Fruit fly (Drosophila melanogaster) whole organism, embryonic: Measurements from ENCODE around the gene NKCC.

ENCODE experiments used
- Atf-2 ChIP-seq: fragments of 200-800 bp; sonication (Bioruptor generic); optimal IDR thresholded peaks from 2 replicates; lab custom pipeline; 2016; ENCODE audit warnings: missing biosample characterization, missing genetic modification characterization
- CG10959 ChIP-seq: fragments of 200-800 bp; sonication (Bioruptor generic); IDR thresholded peaks from 2 replicates; pipeline ENCODE4 v1.3.6; 2022; ENCODE audit warnings: missing biosample characterization, missing genetic modification characterization
- CG12236 ChIP-seq: fragments of 200-800 bp; sonication (Bioruptor generic); optimal IDR thresholded peaks from 2 replicates; lab custom pipeline; 2016; ENCODE audit warnings: missing biosample characterization, missing genetic modification characterization
- CG13287 ChIP-seq: fragments of 200-800 bp; sonication (Bioruptor generic); IDR thresholded peaks from 2 replicates; pipeline ENCODE4 v1.3.6; 2022; ENCODE audit warnings: missing biosample characterization, missing genetic modification characterization; ENCODE audit not compliant: partially characterized antibody
- CG13424 ChIP-seq: fragments of 200-800 bp; sonication (Bioruptor generic); optimal IDR thresholded peaks from 2 replicates; lab custom pipeline; 2019; ENCODE audit warnings: missing biosample characterization, mild to moderate bottlenecking, missing genetic modification characterization, moderate library complexity
- CG14667 ChIP-seq: fragments of 200-800 bp; sonication (Bioruptor generic); IDR thresholded peaks from 2 replicates; pipeline ENCODE4 v1.3.6; 2022; ENCODE audit warnings: missing biosample characterization, missing genetic modification characterization
- CG15514 ChIP-seq: fragments of 200-800 bp; sonication (Bioruptor generic); optimal IDR thresholded peaks from 3 replicates; lab custom pipeline; 2017; ENCODE audit warnings: missing biosample characterization, missing genetic modification characterization, mild to moderate bottlenecking, moderate library complexity, missing genetic modification reagents
- CG1602 ChIP-seq: fragments of 200-800 bp; sonication (Bioruptor generic); optimal IDR thresholded peaks from 3 replicates; lab custom pipeline; 2016; ENCODE audit warnings: missing biosample characterization, missing genetic modification characterization
- CG17186 ChIP-seq: fragments of 200-800 bp; sonication (Bioruptor generic); optimal IDR thresholded peaks from 3 replicates; lab custom pipeline; 2017; ENCODE audit warnings: missing biosample characterization, missing genetic modification reagents, missing genetic modification characterization
- CG17385 ChIP-seq: fragments of 200-800 bp; sonication (Bioruptor generic); optimal IDR thresholded peaks from 3 replicates; lab custom pipeline; 2018; ENCODE audit warnings: missing biosample characterization, mild to moderate bottlenecking, missing genetic modification characterization
- CG17829 ChIP-seq: fragments of 200-800 bp; optimal IDR thresholded peaks from 2 replicates; lab custom pipeline; 2019; ENCODE audit warnings: missing biosample characterization, mild to moderate bottlenecking, missing genetic modification characterization, moderate library complexity
- CG18764 ChIP-seq: fragments of 200-800 bp; sonication (Bioruptor generic); optimal IDR thresholded peaks from 3 replicates; lab custom pipeline; 2016; ENCODE audit warnings: missing biosample characterization, missing genetic modification characterization
- CG30020 ChIP-seq: fragments of 200-800 bp; optimal IDR thresholded peaks from 2 replicates; lab custom pipeline; 2019; ENCODE audit warnings: missing biosample characterization, mild to moderate bottlenecking, missing genetic modification characterization, moderate library complexity
- CG3163 ChIP-seq: fragments of 200-800 bp; sonication (Bioruptor generic); optimal IDR thresholded peaks from 3 replicates; lab custom pipeline; 2016; ENCODE audit warnings: missing biosample characterization, missing genetic modification characterization
- CG33213 ChIP-seq: fragments of 200-800 bp; sonication (Bioruptor generic); optimal IDR thresholded peaks from 3 replicates; lab custom pipeline; 2016; ENCODE audit warnings: missing biosample characterization, missing genetic modification characterization
- CG34422 ChIP-seq: fragments of 200-800 bp; sonication (Bioruptor generic); IDR thresholded peaks from 3 replicates; pipeline ENCODE4 v1.3.6; 2022; ENCODE audit warnings: missing biosample characterization, missing genetic modification characterization
- CG5245 ChIP-seq: fragments of 200-800 bp; sonication (Bioruptor generic); optimal IDR thresholded peaks from 3 replicates; lab custom pipeline; 2016; ENCODE audit warnings: missing biosample characterization, missing genetic modification characterization
- CG5953 ChIP-seq: fragments of 200-800 bp; sonication (Bioruptor generic); IDR thresholded peaks from 2 replicates; pipeline ENCODE4 v1.3.6; 2022; ENCODE audit warnings: missing biosample characterization, missing genetic modification characterization
- CG6175 ChIP-seq: fragments of 200-800 bp; sonication (Bioruptor generic); IDR thresholded peaks from 3 replicates; pipeline ENCODE4 v1.3.6; 2022; ENCODE audit warnings: missing biosample characterization, missing genetic modification characterization
- CG7786 ChIP-seq: fragments of 200-800 bp; sonication (Bioruptor generic); optimal IDR thresholded peaks from 2 replicates; lab custom pipeline; 2016; ENCODE audit warnings: missing biosample characterization, missing genetic modification characterization
- CG7928 ChIP-seq: fragments of 200-800 bp; sonication (Bioruptor generic); optimal IDR thresholded peaks from 2 replicates; lab custom pipeline; 2017; ENCODE audit warnings: missing biosample characterization, mild to moderate bottlenecking, missing genetic modification characterization
- CG9797 ChIP-seq: fragments of 200-800 bp; sonication (Bioruptor generic); optimal IDR thresholded peaks from 3 replicates; lab custom pipeline; 2018; ENCODE audit warnings: missing biosample characterization, mild to moderate bottlenecking, missing genetic modification characterization
- Deaf1 ChIP-seq: fragments of 200-800 bp; optimal IDR thresholded peaks from 3 replicates; lab custom pipeline; 2019; ENCODE audit warnings: missing biosample characterization, mild to moderate bottlenecking, missing genetic modification characterization, moderate library complexity
- Ets65A ChIP-seq: fragments of 200-800 bp; sonication (Bioruptor generic); peaks from one replicate; lab custom pipeline; 2016; ENCODE audit warnings: missing biosample characterization, missing genetic modification characterization
- Hr3 ChIP-seq: fragments of 200-800 bp; sonication (Bioruptor generic); optimal IDR thresholded peaks from 3 replicates; lab custom pipeline; 2016; ENCODE audit warnings: missing biosample characterization, missing genetic modification characterization
- Hsf ChIP-seq: fragments of 200-800 bp; sonication (Bioruptor generic); optimal IDR thresholded peaks from 3 replicates; lab custom pipeline; 2016; ENCODE audit warnings: missing biosample characterization, missing genetic modification characterization
- MESR4 ChIP-seq: fragments of 200-800 bp; sonication (Bioruptor generic); optimal IDR thresholded peaks from 2 replicates; lab custom pipeline; 2018; ENCODE audit warnings: missing biosample characterization, mild to moderate bottlenecking, missing genetic modification characterization, moderate library complexity
- Poxn ChIP-seq: fragments of 200-800 bp; sonication (Bioruptor generic); IDR thresholded peaks from 2 replicates; pipeline ENCODE4 v1.3.6; 2022; ENCODE audit warnings: missing biosample characterization, missing genetic modification characterization
- Rx ChIP-seq: fragments of 200-800 bp; sonication (Bioruptor generic); IDR thresholded peaks from 2 replicates; pipeline ENCODE4 v1.3.6; 2022; ENCODE audit warnings: missing biosample characterization, missing genetic modification characterization
- Six4 ChIP-seq: fragments of 200-800 bp; sonication (Bioruptor generic); optimal IDR thresholded peaks from 2 replicates; lab custom pipeline; 2016; ENCODE audit warnings: missing biosample characterization, missing genetic modification characterization
- Stat92E ChIP-seq, 3 experiments: fragments of >200 bp in 2 of 3; fragments of 200-800 bp in 1 of 3; sonication (Bioruptor generic) in 1 of 3; optimal IDR thresholded peaks; 2 replicates each; lab custom pipeline; 2017 to 2019; ENCODE audit warnings: missing biosample characterization in 3 of 3, missing genetic modification characterization in 3 of 3, mild to moderate bottlenecking in 1 of 3, moderate library complexity in 1 of 3
- Xbp1 ChIP-seq: fragments of 200-800 bp; sonication (Bioruptor generic); optimal IDR thresholded peaks from 3 replicates; lab custom pipeline; 2016; ENCODE audit warnings: missing biosample characterization, mild to moderate bottlenecking, missing genetic modification characterization
- az2 ChIP-seq: fragments of 200-800 bp; sonication (Bioruptor generic); optimal IDR thresholded peaks from 3 replicates; lab custom pipeline; 2016; ENCODE audit warnings: missing biosample characterization, missing genetic modification characterization
- bcd ChIP-seq: fragments of 200-800 bp; sonication (Bioruptor generic); optimal IDR thresholded peaks from 2 replicates; lab custom pipeline; 2017; ENCODE audit warnings: missing biosample characterization, mild to moderate bottlenecking, missing genetic modification characterization
- bigmax ChIP-seq: fragments of 200-800 bp; sonication (Bioruptor generic); optimal IDR thresholded peaks from 2 replicates; lab custom pipeline; 2018; ENCODE audit warnings: missing biosample characterization, mild to moderate bottlenecking, missing genetic modification characterization
- crol ChIP-seq: fragments of 200-800 bp; sonication (Bioruptor generic); IDR thresholded peaks from 2 replicates; pipeline ENCODE4 v1.3.6; 2022; ENCODE audit warnings: missing biosample characterization, missing genetic modification characterization
- dmrt99B ChIP-seq: fragments of 200-800 bp; sonication (Bioruptor generic); optimal IDR thresholded peaks from 2 replicates; lab custom pipeline; 2018; ENCODE audit warnings: missing biosample characterization, mild to moderate bottlenecking, missing genetic modification characterization, moderate library complexity
- eve ChIP-seq, 2 experiments: fragments of >200 bp; optimal IDR thresholded peaks; 2 replicates each; lab custom pipeline; 2017; ENCODE audit warnings: missing biosample characterization in 2 of 2, missing genetic modification characterization in 2 of 2
- grn ChIP-seq: fragments of 200-800 bp; sonication (Bioruptor generic); optimal IDR thresholded peaks from 3 replicates; lab custom pipeline; 2017; ENCODE audit warnings: missing biosample characterization, missing genetic modification characterization
- lov ChIP-seq, 2 experiments: fragments of 200-800 bp in 1 of 2; fragments of >200 bp in 1 of 2; sonication (Bioruptor generic) in 1 of 2; IDR thresholded peaks in 1 of 2; optimal IDR thresholded peaks in 1 of 2; 2 replicates in 1 of 2; 3 replicates in 1 of 2; pipeline versions ENCODE4 v1.3.6 to Lab custom; 2017 to 2022; ENCODE audit warnings: missing biosample characterization in 1 of 2, missing genetic modification characterization in 1 of 2
- nom ChIP-seq: fragments of 200-800 bp; sonication (Bioruptor generic); optimal IDR thresholded peaks from 2 replicates; lab custom pipeline; 2017; ENCODE audit warnings: missing biosample characterization, missing genetic modification characterization, mild to moderate bottlenecking, moderate library complexity, missing genetic modification reagents
- pho ChIP-seq: fragments of 200-800 bp; sonication (Bioruptor generic); optimal IDR thresholded peaks from 2 replicates; lab custom pipeline; 2016; ENCODE audit warnings: missing biosample characterization, missing genetic modification characterization
- psq ChIP-seq: fragments of 200-800 bp; sonication (Bioruptor generic); optimal IDR thresholded peaks from 2 replicates; lab custom pipeline; 2017; ENCODE audit warnings: missing biosample characterization, missing genetic modification characterization
- salm ChIP-seq: fragments of 200-800 bp; sonication (Bioruptor generic); optimal IDR thresholded peaks from 2 replicates; lab custom pipeline; 2018; ENCODE audit warnings: missing biosample characterization, mild to moderate bottlenecking, missing genetic modification characterization
- scrt ChIP-seq: fragments of 200-800 bp; sonication (Bioruptor generic); optimal IDR thresholded peaks from 2 replicates; lab custom pipeline; 2018; ENCODE audit warnings: missing biosample characterization, mild to moderate bottlenecking, missing genetic modification characterization, moderate library complexity
- sna ChIP-seq: fragments of 200-800 bp; sonication (Bioruptor generic); IDR thresholded peaks from 2 replicates; pipeline ENCODE4 v1.3.6; 2022; ENCODE audit warnings: missing biosample characterization, missing genetic modification characterization; ENCODE audit not compliant: partially characterized antibody
- stc ChIP-seq: fragments of 200-800 bp; sonication (Bioruptor generic); IDR thresholded peaks from 2 replicates; pipeline ENCODE4 v1.3.6; 2022; ENCODE audit warnings: missing biosample characterization, missing genetic modification characterization
- tup ChIP-seq: fragments of 200-800 bp; sonication (Bioruptor generic); optimal IDR thresholded peaks from 2 replicates; lab custom pipeline; 2016; ENCODE audit warnings: missing biosample characterization, mild to moderate bottlenecking, missing genetic modification characterization, moderate library complexity
- zfh2 ChIP-seq: fragments of 200-800 bp; sonication (Bioruptor generic); optimal IDR thresholded peaks from 2 replicates; lab custom pipeline; 2016; ENCODE audit warnings: missing biosample characterization, missing genetic modification characterization

NKCC gene

DNA sequence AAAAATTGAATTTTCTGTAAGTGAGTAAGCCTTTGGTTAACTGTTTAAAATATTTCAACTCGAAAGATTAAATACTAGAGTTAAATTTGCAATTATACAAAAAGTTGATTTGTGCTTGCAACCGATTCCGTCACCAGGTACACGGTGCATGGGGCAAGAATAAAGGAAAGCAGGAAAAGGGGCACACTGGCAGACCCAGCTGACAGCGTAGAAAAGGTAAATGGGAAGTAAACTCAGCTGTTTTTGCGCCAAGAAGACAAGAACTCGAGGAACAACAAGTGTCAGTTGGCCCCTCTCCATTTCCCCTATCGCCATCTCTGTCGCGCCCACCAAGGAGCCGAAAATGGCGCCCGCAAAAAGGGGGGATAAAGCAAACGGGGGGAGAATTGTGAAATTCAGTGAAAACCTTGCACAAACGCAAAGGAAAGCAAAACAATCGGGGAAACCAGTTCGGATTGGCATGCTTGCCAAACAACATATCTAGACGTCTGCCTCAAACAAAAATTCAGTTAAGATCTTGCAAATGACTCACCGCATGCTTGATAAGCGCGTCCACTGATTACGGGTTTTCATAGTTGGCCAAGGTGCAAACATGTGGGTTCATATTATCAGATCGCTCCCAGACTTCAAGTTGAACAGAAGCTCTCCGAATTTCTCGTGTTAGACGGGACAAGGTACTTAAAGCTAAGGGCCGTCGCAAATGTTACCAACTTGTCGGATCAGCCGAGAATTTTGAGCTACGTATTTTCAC lies 39.1 kb downstream of the NKCC start (continued):
- TF ChIP-seq bcd (GFP tag; lab: Kevin White, UChicago), result no peak
- no peak for TF ChIP-seq CG14667
- TF ChIP-seq MESR4 (GFP tag; lab: Kevin White, UChicago), result peak; percentile 39
- TF ChIP-seq pho (GFP tag; lab: Kevin White, UChicago), result no peak
- no peak for TF ChIP-seq bigmax
- no peak for TF ChIP-seq psq (GFP tag; lab: Kevin White, UChicago)
- TF ChIP-seq zfh2, result no peak
- peak in 1 of 3 experiments; percentile 30 for TF ChIP-seq Stat92E (GFP tag; optimal IDR thresholded peaks at IDR 0.05; lab: Kevin White, UChicago)
- TF ChIP-seq Atf-2 (GFP tag; lab: Kevin White, UChicago), result no peak
- TF ChIP-seq CG18764 (GFP tag; lab: Kevin White, UChicago), result no peak
- TF ChIP-seq Ets65A, result no peak
- TF ChIP-seq CG3163, result no peak
- TF ChIP-seq tup (GFP tag; lab: Kevin White, UChicago), result no peak
- TF ChIP-seq Six4 (GFP tag; lab: Kevin White, UChicago), result no peak
- no peak for TF ChIP-seq CG7786 (GFP tag; lab: Kevin White, UChicago)
- no peak for TF ChIP-seq CG1602 (GFP tag; lab: Kevin White, UChicago)
- no peak for TF ChIP-seq CG10959 (GFP tag; lab: Robert Waterston, UW)
- no peak for TF ChIP-seq CG17385 (GFP tag; lab: Kevin White, UChicago)
- TF ChIP-seq CG13287, result no peak; the same call in 1 of the 2 replicates
- TF ChIP-seq Xbp1 (GFP tag; lab: Kevin White, UChicago), result no peak
- peak; percentile 85 for TF ChIP-seq CG9797 (GFP tag; lab: Kevin White, UChicago)
- no peak for TF ChIP-seq lov (optimal IDR thresholded peaks at IDR 0.05; lab: Kevin White, UChicago)
- TF ChIP-seq lov (GFP tag; IDR thresholded peaks at IDR 0.05; lab: Robert Waterston, UW), result no peak
- no peak for TF ChIP-seq stc
- peak; percentile 82; the same call in 2 of the 3 replicates for TF ChIP-seq CG6175 (GFP tag; lab: Robert Waterston, UW)
- TF ChIP-seq CG12236 (GFP tag; lab: Kevin White, UChicago), result no peak
- peak; percentile 78 for TF ChIP-seq grn (GFP tag; lab: Kevin White, UChicago)
- no peak for TF ChIP-seq eve (GFP tag; optimal IDR thresholded peaks at IDR 0.05; lab: Kevin White, UChicago)
- TF ChIP-seq nom (GFP tag; lab: Kevin White, UChicago), result peak; percentile 50
- no peak for TF ChIP-seq az2 (GFP tag; lab: Kevin White, UChicago)
- TF ChIP-seq dmrt99B (tag; lab: Kevin White, UChicago), result no peak
- TF ChIP-seq CG13424 (tag; lab: Kevin White, UChicago), result no peak
- peak; percentile 11 for TF ChIP-seq CG17829 (tag; lab: Kevin White, UChicago)
- TF ChIP-seq CG5245 (GFP tag; lab: Kevin White, UChicago), result no peak
- no peak for TF ChIP-seq Poxn
- peak; percentile 80 for TF ChIP-seq CG17186
- peak; percentile 28 for TF ChIP-seq CG30020 (tag; lab: Kevin White, UChicago)
- TF ChIP-seq crol, result peak; percentile 86
- 0 out of 2 replicates have a peak, but pooled peaks have one; percentile 11 for TF ChIP-seq sna (GFP tag; lab: Robert Waterston, UW)
- no peak for TF ChIP-seq Hr3 (GFP tag; lab: Kevin White, UChicago)
- no peak for TF ChIP-seq CG7928 (GFP tag; lab: Kevin White, UChicago)
- TF ChIP-seq salm (tag; lab: Kevin White, UChicago), result no peak
- TF ChIP-seq CG15514 (GFP tag; lab: Kevin White, UChicago), result peak; percentile 63
- no peak for TF ChIP-seq Hsf (GFP tag; lab: Kevin White, UChicago)
- TF ChIP-seq Rx, result no peak
- TF ChIP-seq CG33213, result peak; percentile 29
- peak; percentile 82; the same call in 1 of the 3 replicates for TF ChIP-seq CG34422 (GFP tag; lab: Robert Waterston, UW)
- no peak for TF ChIP-seq CG5953
- TF ChIP-seq Deaf1 (tag; lab: Kevin White, UChicago), result no peak
- TF ChIP-seq scrt, result peak; percentile 98
